Fruit fly (Drosophila melanogaster) Kc167 (cell line): Measurements from ENCODE around the gene corto.

Experiments
- Myc ChIP-seq: fragments of >200 bp; optimal IDR thresholded peaks from 2 replicates; lab custom pipeline; 2017; ENCODE audit warnings: missing external identifiers
- Sin3A ChIP-seq: fragments of >200 bp; optimal IDR thresholded peaks from 2 replicates; lab custom pipeline; 2018; ENCODE audit warnings: missing external identifiers
- h ChIP-seq: fragments of >200 bp; optimal IDR thresholded peaks from 3 replicates; lab custom pipeline; 2018; ENCODE audit warnings: missing external identifiers
- insv ChIP-seq: fragments of >200 bp; optimal IDR thresholded peaks from 3 replicates; lab custom pipeline; 2018; ENCODE audit warnings: missing external identifiers
- psq ChIP-seq: fragments of >200 bp; optimal IDR thresholded peaks from 2 replicates; lab custom pipeline; 2017; ENCODE audit warnings: missing external identifiers
- ttk ChIP-seq: sonication (Bioruptor generic); optimal IDR thresholded peaks from 2 replicates; lab custom pipeline; 2017; ENCODE audit warnings: missing external identifiers

DNA sequence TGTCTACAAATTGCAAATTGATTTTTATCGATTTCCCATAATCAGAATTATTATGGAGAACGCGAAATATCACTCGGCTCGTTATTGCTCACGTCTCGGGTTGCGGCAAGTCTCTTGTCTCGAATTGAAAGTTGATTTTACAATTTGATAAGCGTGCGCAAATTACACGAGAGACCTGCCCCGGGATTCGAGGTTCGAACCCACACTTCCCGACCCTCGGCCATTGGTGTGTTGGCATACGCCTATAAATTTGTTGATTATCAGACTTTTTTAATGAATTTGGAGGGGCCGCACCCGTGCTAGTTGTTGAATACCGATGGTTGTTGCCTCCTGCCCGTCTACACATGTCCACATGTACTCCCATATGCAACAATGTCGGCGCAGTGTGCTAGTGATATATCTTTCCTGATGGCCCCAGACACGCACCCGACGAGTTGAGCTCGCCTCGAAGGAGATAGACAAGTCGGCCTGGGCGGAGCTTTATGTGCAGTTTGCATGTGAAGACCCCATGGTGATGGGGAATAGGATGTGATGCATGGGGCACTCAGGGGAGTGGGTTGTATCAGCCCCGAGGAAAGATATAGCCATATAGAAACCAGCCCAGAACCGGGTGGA lies 53.7 kb downstream of the corto start:
- TF ChIP-seq Myc, result no peak
- no peak for TF ChIP-seq h
- TF ChIP-seq insv (lab: Kevin White, UChicago), result no peak
- no peak for TF ChIP-seq ttk (lab: Kevin White, UChicago)
- no peak for TF ChIP-seq psq
- no peak for TF ChIP-seq Sin3A (lab: Kevin White, UChicago)
